Worm (Caenorhabditis elegans): ENCODE results near the gene glb-2.

DNA sequence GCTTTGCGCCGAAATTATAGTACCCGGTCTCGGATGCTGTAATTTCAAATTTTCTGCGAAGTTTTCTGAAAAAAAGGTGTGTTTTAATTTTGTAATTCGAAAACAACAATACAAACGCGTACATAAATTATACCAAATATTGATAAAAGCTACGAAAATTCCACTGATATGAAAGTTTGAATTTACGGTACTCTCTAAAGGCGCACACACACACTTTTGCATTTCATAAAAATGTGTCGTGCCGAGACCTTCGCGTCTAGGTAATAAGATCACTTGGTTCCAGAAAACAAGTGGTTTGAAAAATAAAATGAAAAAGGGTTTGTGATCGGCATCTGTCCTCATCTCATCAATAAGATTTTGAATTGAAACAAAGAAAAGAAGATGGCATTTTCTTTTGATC lies 47.8 kb upstream of the glb-2 start:
- TF ChIP-seq dao-5 (tag; optimal IDR thresholded peaks at IDR 0.05) (no peak), him-1 (tag; optimal IDR thresholded peaks at IDR 0.05) (no peak), W03F9.2 (tag; optimal IDR thresholded peaks at IDR 0.05) (no peak)

Data from whole organism, L4/young adult.